Worm (Caenorhabditis elegans) whole organism, young adult: ENCODE results near the gene dpy-6.

Experiments used
- B0336.3 ChIP-seq: fragments of 200-800 bp; sonication (Bioruptor generic); IDR thresholded peaks from 2 replicates; pipeline ENCODE4 v1.3.6; 2022; ENCODE audit warnings: missing genetic modification characterization, missing compliant biosample characterization
- C06A6.2 ChIP-seq: fragments of 200-800 bp; sonication (Bioruptor generic); conservative IDR thresholded peaks from 2 replicates; pipeline ENCODE4 v1.3.6; 2022; ENCODE audit warnings: missing genetic modification characterization, missing compliant biosample characterization
- D2030.7 ChIP-seq: fragments of 200-800 bp; sonication (Bioruptor generic); IDR thresholded peaks from 2 replicates; pipeline ENCODE4 v1.3.6; 2022; ENCODE audit warnings: missing genetic modification reagents, missing genetic modification characterization, missing compliant biosample characterization
- F10E7.11 ChIP-seq: sonication (generic microtip); optimal IDR thresholded peaks from 2 replicates; lab custom pipeline; 2017; ENCODE audit warnings: mild to moderate bottlenecking, missing genetic modification characterization, moderate library complexity, missing compliant biosample characterization
- F22D6.2 ChIP-seq: sonication (generic microtip); optimal IDR thresholded peaks from 2 replicates; lab custom pipeline; 2016; ENCODE audit warnings: mild to moderate bottlenecking, missing genetic modification characterization, missing compliant biosample characterization
- F55B11.4 ChIP-seq: sonication (generic microtip); optimal IDR thresholded peaks from 2 replicates; lab custom pipeline; 2016; ENCODE audit warnings: missing compliant biosample characterization, missing genetic modification characterization, borderline replicate concordance; ENCODE audit not compliant: insufficient read depth
- K11D2.4 ChIP-seq: fragments of 200-800 bp; sonication (Bioruptor generic); IDR thresholded peaks from 2 replicates; pipeline ENCODE4 v1.3.6; 2022; ENCODE audit warnings: missing genetic modification reagents, missing genetic modification characterization, missing compliant biosample characterization
- ZK185.1 ChIP-seq: sonication (generic microtip); optimal IDR thresholded peaks from 2 replicates; lab custom pipeline; 2016; ENCODE audit warnings: mild to moderate bottlenecking, missing genetic modification characterization, missing compliant biosample characterization; ENCODE audit not compliant: poor library complexity, severe bottlenecking
- ama-1 ChIP-seq, 3 experiments: fragments of 150-350 bp in 1 of 3; sonication (generic microtip) in 2 of 3; optimal IDR thresholded peaks; 2 replicates each; lab custom pipeline; 2014 to 2018; ENCODE audit warnings: missing biosample characterization in 2 of 3, missing genetic modification characterization in 2 of 3, missing genetic modification reagents in 2 of 3
- atf-7 ChIP-seq: sonication (generic microtip); optimal IDR thresholded peaks from 2 replicates; lab custom pipeline; 2017; ENCODE audit warnings: mild to moderate bottlenecking, missing genetic modification characterization, missing compliant biosample characterization
- ceh-27 ChIP-seq: fragments of 200-800 bp; sonication (Bioruptor generic); optimal IDR thresholded peaks from 2 replicates; lab custom pipeline; 2018; ENCODE audit warnings: mild to moderate bottlenecking, missing genetic modification characterization, moderate library complexity, missing compliant biosample characterization
- chd-7 ChIP-seq: sonication (generic microtip); optimal IDR thresholded peaks from 2 replicates; lab custom pipeline; 2016; ENCODE audit warnings: mild to moderate bottlenecking, missing genetic modification characterization, moderate library complexity, missing compliant biosample characterization
- dox-1 ChIP-seq: fragments of 200-800 bp; sonication (Bioruptor generic); IDR thresholded peaks from 2 replicates; pipeline ENCODE4 v1.3.6; 2022; ENCODE audit warnings: missing genetic modification reagents, missing genetic modification characterization, missing compliant biosample characterization
- dpff-1 ChIP-seq: sonication (generic microtip); optimal IDR thresholded peaks from 2 replicates; lab custom pipeline; 2017; ENCODE audit warnings: mild to moderate bottlenecking, missing genetic modification characterization, missing compliant biosample characterization
- ets-4 ChIP-seq: fragments of 200-800 bp; sonication (Bioruptor generic); optimal IDR thresholded peaks from 2 replicates; lab custom pipeline; 2018; ENCODE audit warnings: mild to moderate bottlenecking, missing genetic modification characterization, missing compliant biosample characterization
- hmg-1.2 ChIP-seq: fragments of 200-800 bp; sonication (Bioruptor generic); IDR thresholded peaks from 2 replicates; pipeline ENCODE4 v1.3.6; 2022; ENCODE audit warnings: missing genetic modification reagents, missing genetic modification characterization, missing compliant biosample characterization
- lag-1 ChIP-seq: fragments of 200-800 bp; sonication (Bioruptor generic); IDR thresholded peaks from 2 replicates; pipeline ENCODE4 v1.3.6; 2022; ENCODE audit warnings: missing genetic modification reagents, missing genetic modification characterization, missing compliant biosample characterization
- lin-40 ChIP-seq: sonication (generic microtip); optimal IDR thresholded peaks from 2 replicates; lab custom pipeline; 2016; ENCODE audit warnings: missing genetic modification characterization, mild to moderate bottlenecking, missing compliant biosample characterization, missing genotype, missing genetic modification reagents
- lin-54 ChIP-seq: fragments of 200-800 bp; sonication (Bioruptor generic); optimal IDR thresholded peaks from 2 replicates; lab custom pipeline; 2018; ENCODE audit warnings: mild to moderate bottlenecking, missing genetic modification characterization, missing compliant biosample characterization
- nfyb-1 ChIP-seq: fragments of 200-800 bp; sonication (Bioruptor generic); IDR thresholded peaks from 2 replicates; pipeline ENCODE4 v1.3.6; 2022; ENCODE audit warnings: missing genetic modification reagents, missing genetic modification characterization, missing compliant biosample characterization
- nhr-27 ChIP-seq: fragments of 200-800 bp; sonication (Bioruptor generic); optimal IDR thresholded peaks from 2 replicates; lab custom pipeline; 2018; ENCODE audit warnings: mild to moderate bottlenecking, missing genetic modification characterization, moderate library complexity, missing compliant biosample characterization
- nhr-80 ChIP-seq: sonication (generic microtip); optimal IDR thresholded peaks from 2 replicates; lab custom pipeline; 2016; ENCODE audit warnings: missing genetic modification characterization, missing compliant biosample characterization
- sdz-38 ChIP-seq: sonication (generic microtip); optimal IDR thresholded peaks from 2 replicates; lab custom pipeline; 2016; ENCODE audit warnings: missing genotype, missing genetic modification characterization, missing compliant biosample characterization
- somi-1 ChIP-seq: fragments of 200-800 bp; sonication (Bioruptor generic); optimal IDR thresholded peaks from 2 replicates; lab custom pipeline; 2018; ENCODE audit warnings: mild to moderate bottlenecking, missing genetic modification characterization, missing compliant biosample characterization
- unc-130 ChIP-seq: sonication (generic microtip); optimal IDR thresholded peaks from 2 replicates; lab custom pipeline; 2016; ENCODE audit warnings: missing genetic modification reagents, missing genetic modification characterization, missing compliant biosample characterization
- unc-62 ChIP-seq: fragments of 150-350 bp; optimal IDR thresholded peaks from 2 replicates; lab custom pipeline; 2014; ENCODE audit warnings: missing biosample characterization, missing genetic modification reagents, missing genetic modification characterization
- zfh-2 ChIP-seq: fragments of 200-800 bp; sonication (Bioruptor generic); conservative IDR thresholded peaks from 2 replicates; pipeline ENCODE4 v1.3.6; 2022; ENCODE audit warnings: missing genetic modification reagents, missing genetic modification characterization, missing compliant biosample characterization
- ztf-25 ChIP-seq: fragments of 200-800 bp; sonication (Bioruptor generic); IDR thresholded peaks from 2 replicates; pipeline ENCODE4 v1.3.6; 2022; ENCODE audit warnings: missing genetic modification reagents, missing genetic modification characterization, missing compliant biosample characterization
- ztf-26 ChIP-seq: sonication (generic microtip); optimal IDR thresholded peaks from 2 replicates; lab custom pipeline; 2017; ENCODE audit warnings: missing genetic modification characterization, missing compliant biosample characterization
- ztf-6 ChIP-seq: fragments of 200-800 bp; sonication (Bioruptor generic); IDR thresholded peaks from 2 replicates; pipeline ENCODE4 v1.3.6; 2022; ENCODE audit warnings: missing genetic modification reagents, missing genetic modification characterization, missing compliant biosample characterization

dpy-6 gene

DNA sequence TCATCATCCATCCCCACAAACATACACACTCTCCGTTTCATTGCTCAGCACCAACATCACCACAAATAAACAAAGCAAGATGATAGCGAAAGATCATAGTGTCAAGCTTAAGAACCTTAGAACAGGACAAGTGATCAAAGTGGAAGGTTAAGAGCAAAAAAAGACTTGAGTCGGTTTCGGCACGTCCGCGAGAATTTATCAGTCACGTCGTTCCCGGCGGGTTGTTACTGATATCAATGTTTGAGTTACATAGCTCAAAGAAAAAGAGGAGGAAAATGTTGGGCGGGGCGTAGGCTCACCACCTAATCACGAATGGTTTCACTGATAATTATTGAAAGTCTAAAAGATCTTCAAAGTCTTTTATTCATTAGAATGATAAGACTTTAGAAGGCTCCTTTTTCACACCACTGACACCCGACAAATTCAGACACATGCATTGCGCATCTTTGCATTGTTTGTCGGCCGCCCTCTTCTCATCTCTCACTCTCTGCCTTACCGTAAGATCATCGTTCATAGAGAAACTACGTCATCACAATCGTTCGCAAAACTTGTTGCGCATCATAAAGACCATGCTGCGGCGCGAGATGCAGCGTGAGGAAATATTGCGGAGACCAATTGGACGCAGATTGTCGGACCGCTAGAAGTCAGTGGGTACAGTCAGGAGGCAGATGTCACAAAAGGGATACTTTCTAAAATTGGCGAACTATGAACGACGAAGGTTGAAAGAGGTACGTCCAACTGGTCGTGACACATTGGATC, 21.8 kb upstream of the dpy-6 start (continued):
- TF ChIP-seq ztf-26 (tag; lab: Kevin White, UChicago) (peak; percentile 90), ama-1 (optimal IDR thresholded peaks at IDR 0.05; lab: Kevin White, UChicago) (no peak), ama-1 (GFP tag; optimal IDR thresholded peaks at IDR 0.05; lab: Kevin White, UChicago) (no peak), unc-62 (GFP tag; lab: Kevin White, UChicago) (no peak), F22D6.2 (tag; lab: Kevin White, UChicago) (peak; percentile 60), lin-54 (GFP tag; lab: Kevin White, UChicago) (no peak), nfyb-1 (GFP tag; lab: Robert Waterston, UW) (0 out of 2 replicates have a peak, but pooled peaks have one; percentile 40), B0336.3 (peak; percentile 32; the same call in 1 of the 2 replicates), K11D2.4 (GFP tag; lab: Robert Waterston, UW) (peak; percentile 61; the same call in 1 of the 2 replicates), hmg-1.2 (GFP tag; lab: Robert Waterston, UW) (peak; percentile 22; the same call in 1 of the 2 replicates), sdz-38 (tag; lab: Kevin White, UChicago) (no peak)

DNA sequence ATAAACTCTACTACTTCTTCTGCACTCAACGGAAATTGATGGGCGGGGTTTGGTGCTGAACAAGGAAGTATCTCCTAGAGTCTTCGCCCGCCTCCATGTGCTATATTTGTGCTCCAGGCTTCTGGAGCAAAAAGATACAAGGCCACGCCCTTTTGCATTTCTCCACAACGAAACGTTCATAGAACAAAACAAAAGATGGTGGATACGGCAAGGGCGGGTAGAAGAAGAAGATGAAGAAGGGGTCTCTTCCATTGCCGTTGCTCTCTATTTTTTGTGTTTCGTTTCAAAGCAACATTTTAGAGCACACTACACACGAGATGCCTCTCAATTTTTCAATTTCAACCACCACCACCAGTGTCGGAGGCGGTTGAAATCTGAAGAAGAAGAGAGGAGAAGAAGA, 20.9 kb upstream of the dpy-6 start:
- TF ChIP-seq D2030.7 (GFP tag; lab: Robert Waterston, UW): no peak
- 0 out of 2 replicates have a peak, but pooled peaks have one; percentile 13 for TF ChIP-seq dox-1
- no peak for TF ChIP-seq F55B11.4
- peak; percentile 54 for TF ChIP-seq ceh-27 (GFP tag; lab: Kevin White, UChicago)
- TF ChIP-seq ets-4 (GFP tag; lab: Kevin White, UChicago): no peak
- TF ChIP-seq zfh-2: 0 out of 2 replicates have a peak, but pooled peaks have one; percentile 24
- TF ChIP-seq ztf-26 (tag; lab: Kevin White, UChicago): peak; percentile 7
- 0 out of 2 replicates have a peak, but pooled peaks have one; percentile 34 for TF ChIP-seq ztf-6

DNA sequence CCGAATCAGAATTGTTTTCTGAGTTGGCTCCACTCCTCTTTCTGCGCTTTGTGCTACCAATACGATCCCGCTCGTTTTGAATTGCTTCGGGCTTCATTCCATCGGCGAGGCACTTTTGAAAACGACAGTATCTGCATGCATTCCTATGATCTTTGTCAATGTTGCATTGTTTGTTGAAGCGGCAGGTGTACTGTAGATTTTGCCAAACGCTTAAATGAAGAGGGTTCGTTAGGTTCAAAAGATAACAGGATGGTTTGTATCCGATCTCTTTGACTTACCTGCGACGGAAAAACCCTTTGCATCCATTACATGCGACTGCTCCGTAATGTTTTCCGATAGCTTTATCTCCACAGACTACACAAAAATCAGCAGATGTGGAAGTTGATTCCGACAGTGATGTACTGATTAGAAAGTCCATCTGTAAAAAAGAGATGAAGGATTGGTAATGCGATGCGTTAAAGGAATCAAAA, 20.4 kb upstream of the dpy-6 start, which contains the start of gene nhr-14:
Gene nhr-14, minus strand, starts transcription at position 420 of the 470 bp plus-strand sequence.
- no peak for TF ChIP-seq dpff-1 (tag; lab: Kevin White, UChicago)
- peak; percentile 13 for TF ChIP-seq ama-1 (optimal IDR thresholded peaks at IDR 0.05; lab: Kevin White, UChicago)
- TF ChIP-seq ama-1 (GFP tag; optimal IDR thresholded peaks at IDR 0.05; lab: Kevin White, UChicago): no peak

DNA sequence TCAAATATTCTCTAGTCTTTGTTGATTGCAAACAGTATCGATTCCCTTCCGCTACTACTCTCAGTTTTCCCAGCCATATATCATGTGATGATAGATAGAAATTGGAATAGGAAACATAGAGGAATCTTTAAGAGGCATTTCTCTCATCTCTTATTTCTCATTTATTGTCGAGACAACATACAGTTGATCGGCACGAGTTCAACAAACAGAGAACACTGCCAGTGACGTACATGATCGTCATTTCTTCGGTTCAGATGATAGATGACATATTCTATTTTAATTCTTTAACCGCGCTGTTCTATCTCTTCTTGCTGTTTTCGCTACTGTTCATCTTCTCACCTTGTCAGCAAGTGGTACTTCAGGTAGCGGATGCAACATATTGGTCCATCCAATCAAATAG, 19.7 kb upstream of the dpy-6 start:
- TF ChIP-seq F10E7.11 (tag; lab: Kevin White, UChicago): no peak
- TF ChIP-seq somi-1 (GFP tag; lab: Kevin White, UChicago): peak; percentile 87
- peak; percentile 10 for TF ChIP-seq nhr-80 (tag; lab: Kevin White, UChicago)
- peak; percentile 81 for TF ChIP-seq ztf-26 (tag; lab: Kevin White, UChicago)
- TF ChIP-seq lin-40 (tag; lab: Kevin White, UChicago): peak; percentile 70
- TF ChIP-seq C06A6.2: peak; percentile 60; the same call in 1 of the 2 replicates
- peak; percentile 44 for TF ChIP-seq atf-7 (tag; lab: Kevin White, UChicago)
- TF ChIP-seq lag-1: no peak
- TF ChIP-seq F22D6.2 (tag; lab: Kevin White, UChicago): peak; percentile 57
- TF ChIP-seq nhr-27 (tag; lab: Kevin White, UChicago): no peak
- TF ChIP-seq F55B11.4: no peak
- no peak for TF ChIP-seq unc-130 (GFP tag; lab: Kevin White, UChicago)
- peak; percentile 36 for TF ChIP-seq ZK185.1 (tag; lab: Kevin White, UChicago)
- 0 out of 2 replicates have a peak, but pooled peaks have one; percentile 9 for TF ChIP-seq nfyb-1 (GFP tag; lab: Robert Waterston, UW)
- TF ChIP-seq chd-7 (tag; lab: Kevin White, UChicago): peak; percentile 21
- no peak for TF ChIP-seq dpff-1 (tag; lab: Kevin White, UChicago)
- TF ChIP-seq ztf-25: no peak
